Worm (Caenorhabditis elegans) whole organism, early embryonic: ENCODE results near the gene F49H6.17.

Source experiments
- F13C5.2 ChIP-seq: sonication (generic microtip); optimal IDR thresholded peaks from 2 replicates; lab custom pipeline; 2017; ENCODE audit warnings: mild to moderate bottlenecking, missing genetic modification characterization, inconsistent platforms, missing compliant biosample characterization
- ama-1 ChIP-seq: fragments of 150-350 bp; optimal IDR thresholded peaks from 2 replicates; lab custom pipeline; 2014
- tra-4 ChIP-seq: sonication (generic microtip); optimal IDR thresholded peaks from 2 replicates; lab custom pipeline; 2017; ENCODE audit warnings: missing genetic modification characterization, missing compliant biosample characterization

- TF ChIP-seq F13C5.2 (tag; lab: Kevin White, UChicago) = no peak
- no peak for TF ChIP-seq ama-1 (lab: Kevin White, UChicago)
- no peak for TF ChIP-seq tra-4 (tag; lab: Kevin White, UChicago)
Measured at ce11 chrV:16972134-16972533, 47.7 kb upstream of the F49H6.17 start, which contains the start of gene srh-119.
